Worm (Caenorhabditis elegans) whole organism, L2 larva: ENCODE results near the gene F09F7.5.

ENCODE experiments used
- F13H6.1 ChIP-seq: sonication (generic microtip); optimal IDR thresholded peaks from 2 replicates; lab custom pipeline; 2016; ENCODE audit warnings: missing genetic modification characterization, missing compliant biosample characterization
- R02D3.7 ChIP-seq: fragments of 150-350 bp; optimal IDR thresholded peaks from 2 replicates; lab custom pipeline; 2014; ENCODE audit warnings: missing biosample characterization, missing genetic modification characterization
- ZK546.5 ChIP-seq: sonication (generic microtip); optimal IDR thresholded peaks from 2 replicates; lab custom pipeline; 2017; ENCODE audit warnings: missing biosample characterization, missing genetic modification characterization
- alr-1 ChIP-seq: fragments of 150-350 bp; optimal IDR thresholded peaks from 2 replicates; lab custom pipeline; 2014; ENCODE audit warnings: missing biosample characterization, missing genetic modification characterization
- aly-2 ChIP-seq: fragments of 150-350 bp; optimal IDR thresholded peaks from 2 replicates; lab custom pipeline; 2014; ENCODE audit warnings: missing biosample characterization, missing genetic modification characterization
- ama-1 ChIP-seq: fragments of 150-350 bp; optimal IDR thresholded peaks from 2 replicates; lab custom pipeline; 2018; ENCODE audit warnings: inconsistent platforms
- blmp-1 ChIP-seq: sonication (generic microtip); optimal IDR thresholded peaks from 2 replicates; lab custom pipeline; 2017; ENCODE audit warnings: missing genetic modification characterization, mild to moderate bottlenecking, missing compliant biosample characterization, antibody characterized with exemption, moderate library complexity; ENCODE audit not compliant: insufficient read depth
- ceh-16 ChIP-seq: fragments of 150-350 bp; optimal IDR thresholded peaks from 2 replicates; lab custom pipeline; 2014; ENCODE audit warnings: missing biosample characterization, missing genetic modification characterization
- ceh-82 ChIP-seq: fragments of 150-350 bp; optimal IDR thresholded peaks from 2 replicates; lab custom pipeline; 2014; ENCODE audit warnings: missing biosample characterization, missing genetic modification characterization
- crh-2 ChIP-seq: sonication (generic microtip); optimal IDR thresholded peaks from 2 replicates; lab custom pipeline; 2017; ENCODE audit warnings: missing biosample characterization, missing genetic modification characterization
- dmd-4 ChIP-seq: sonication (generic microtip); optimal IDR thresholded peaks from 2 replicates; lab custom pipeline; 2017; ENCODE audit warnings: missing biosample characterization, missing genetic modification characterization
- egl-27 ChIP-seq: sonication (generic microtip); optimal IDR thresholded peaks from 3 replicates; lab custom pipeline; 2017; ENCODE audit warnings: missing biosample characterization, missing genetic modification reagents, missing genetic modification characterization
- elt-1 ChIP-seq: fragments of 150-350 bp; optimal IDR thresholded peaks from 2 replicates; lab custom pipeline; 2014; ENCODE audit warnings: missing biosample characterization, missing genetic modification characterization
- elt-3 ChIP-seq: sonication (generic microtip); optimal IDR thresholded peaks from 2 replicates; lab custom pipeline; 2017; ENCODE audit warnings: missing biosample characterization, missing genetic modification characterization
- fos-1 ChIP-seq: fragments of 150-350 bp; optimal IDR thresholded peaks from 2 replicates; lab custom pipeline; 2014; ENCODE audit warnings: missing biosample characterization, missing genetic modification characterization
- gmeb-1 ChIP-seq: fragments of 150-350 bp; optimal IDR thresholded peaks from 2 replicates; lab custom pipeline; 2014; ENCODE audit warnings: missing biosample characterization, missing genetic modification characterization
- lin-11 ChIP-seq: fragments of 150-350 bp; sonication (generic microtip); optimal IDR thresholded peaks from 2 replicates; lab custom pipeline; 2014; ENCODE audit warnings: missing biosample characterization, missing genetic modification characterization, inconsistent platforms, mixed read lengths
- lin-13 ChIP-seq: fragments of 150-350 bp; optimal IDR thresholded peaks from 2 replicates; lab custom pipeline; 2014; ENCODE audit warnings: missing biosample characterization, missing genetic modification reagents, missing genetic modification characterization
- lsy-2 ChIP-seq, 2 experiments: fragments of 150-350 bp in 1 of 2; sonication (generic microtip) in 1 of 2; optimal IDR thresholded peaks; 2 replicates each; lab custom pipeline; 2014 to 2017; ENCODE audit warnings: missing biosample characterization in 2 of 2, missing genetic modification characterization in 2 of 2
- mab-5 ChIP-seq: fragments of 150-350 bp; optimal IDR thresholded peaks from 2 replicates; lab custom pipeline; 2014; ENCODE audit warnings: missing biosample characterization, missing genetic modification characterization
- mbf-1 ChIP-seq: sonication (generic microtip); optimal IDR thresholded peaks from 2 replicates; lab custom pipeline; 2017; ENCODE audit warnings: missing biosample characterization, missing genetic modification characterization
- mdl-1 ChIP-seq, 2 experiments: fragments of 150-350 bp in 1 of 2; sonication (generic microtip) in 1 of 2; optimal IDR thresholded peaks; 2 replicates each; lab custom pipeline; 2017; ENCODE audit warnings: missing biosample characterization in 2 of 2, missing genetic modification characterization in 2 of 2
- nhr-10 ChIP-seq: sonication (generic microtip); optimal IDR thresholded peaks from 2 replicates; lab custom pipeline; 2017; ENCODE audit warnings: missing biosample characterization, missing genetic modification characterization
- nhr-11 ChIP-seq: fragments of 150-350 bp; optimal IDR thresholded peaks from 2 replicates; lab custom pipeline; 2014; ENCODE audit warnings: missing biosample characterization, missing genetic modification characterization
- nhr-12 ChIP-seq: fragments of 150-350 bp; optimal IDR thresholded peaks from 2 replicates; lab custom pipeline; 2014; ENCODE audit warnings: missing biosample characterization, missing genetic modification characterization
- nhr-129 ChIP-seq: fragments of 150-350 bp; optimal IDR thresholded peaks from 2 replicates; lab custom pipeline; 2014; ENCODE audit warnings: missing biosample characterization, missing genetic modification characterization
- nhr-21 ChIP-seq: fragments of 150-350 bp; optimal IDR thresholded peaks from 2 replicates; lab custom pipeline; 2014; ENCODE audit warnings: missing biosample characterization, missing genetic modification characterization
- nhr-23 ChIP-seq: fragments of 150-350 bp; optimal IDR thresholded peaks from 2 replicates; lab custom pipeline; 2014; ENCODE audit warnings: missing biosample characterization, missing genetic modification reagents, missing genetic modification characterization
- nhr-237 ChIP-seq: fragments of 150-350 bp; optimal IDR thresholded peaks from 2 replicates; lab custom pipeline; 2014; ENCODE audit warnings: missing biosample characterization, missing genetic modification characterization
- nhr-25 ChIP-seq: fragments of 150-350 bp; sonication (generic microtip); optimal IDR thresholded peaks from 3 replicates; lab custom pipeline; 2014; ENCODE audit warnings: missing biosample characterization, missing genetic modification characterization
- nhr-6 ChIP-seq: fragments of 150-350 bp; optimal IDR thresholded peaks from 2 replicates; lab custom pipeline; 2014; ENCODE audit warnings: missing biosample characterization, missing genetic modification characterization
- nhr-77 ChIP-seq: fragments of 150-350 bp; optimal IDR thresholded peaks from 2 replicates; lab custom pipeline; 2014; ENCODE audit warnings: missing biosample characterization, missing genetic modification characterization
- peb-1 ChIP-seq: fragments of 150-350 bp; optimal IDR thresholded peaks from 2 replicates; lab custom pipeline; 2014; ENCODE audit warnings: missing biosample characterization, missing genetic modification characterization
- sem-4 ChIP-seq: fragments of 150-350 bp; optimal IDR thresholded peaks from 2 replicates; lab custom pipeline; 2014; ENCODE audit warnings: missing biosample characterization, missing genetic modification reagents, missing genetic modification characterization
- skn-1 ChIP-seq: sonication (generic microtip); optimal IDR thresholded peaks from 2 replicates; lab custom pipeline; 2017; ENCODE audit warnings: missing biosample characterization, missing genetic modification characterization
- sma-3 ChIP-seq: sonication (generic microtip); optimal IDR thresholded peaks from 2 replicates; lab custom pipeline; 2016; ENCODE audit warnings: missing genetic modification reagents, missing genetic modification characterization, missing compliant biosample characterization
- sma-9 ChIP-seq, 2 experiments: fragments of 150-350 bp in 1 of 2; sonication (generic microtip) in 1 of 2; optimal IDR thresholded peaks; 2 replicates each; lab custom pipeline; 2014 to 2016; ENCODE audit warnings: missing genetic modification characterization in 2 of 2, mild to moderate bottlenecking in 1 of 2, missing biosample characterization in 1 of 2, missing compliant biosample characterization in 1 of 2, missing genetic modification reagents in 1 of 2, moderate library complexity in 1 of 2
- snpc-4 ChIP-seq: fragments of 150-350 bp; optimal IDR thresholded peaks from 2 replicates; lab custom pipeline; 2014; ENCODE audit warnings: missing biosample characterization, missing genetic modification characterization
- unc-39 ChIP-seq: fragments of 150-350 bp; optimal IDR thresholded peaks from 2 replicates; lab custom pipeline; 2014; ENCODE audit warnings: missing biosample characterization, missing genetic modification characterization
- unc-55 ChIP-seq: fragments of 150-350 bp; sonication (generic microtip); optimal IDR thresholded peaks from 3 replicates; lab custom pipeline; 2014; ENCODE audit warnings: missing biosample characterization, missing genetic modification reagents, missing genetic modification characterization
- unc-62 ChIP-seq: fragments of 150-350 bp; optimal IDR thresholded peaks from 2 replicates; lab custom pipeline; 2014; ENCODE audit warnings: missing biosample characterization, missing genetic modification reagents, missing genetic modification characterization
- zag-1 ChIP-seq: fragments of 150-350 bp; optimal IDR thresholded peaks from 2 replicates; lab custom pipeline; 2014; ENCODE audit warnings: missing biosample characterization, missing genetic modification characterization
- ztf-1 ChIP-seq: fragments of 200-800 bp; sonication (Bioruptor generic); conservative IDR thresholded peaks from 2 replicates; pipeline ENCODE4 v1.3.6; 2022; ENCODE audit warnings: missing genetic modification characterization, missing compliant biosample characterization
- ztf-4 ChIP-seq: fragments of 150-350 bp; optimal IDR thresholded peaks from 2 replicates; lab custom pipeline; 2014; ENCODE audit warnings: missing biosample characterization, missing genetic modification characterization

Gene F09F7.5

ce11 chrIII:5594350-5594749 is 47.6 kb downstream of the F09F7.5 start:
- TF ChIP-seq ztf-1 (GFP tag; lab: Robert Waterston, UW) (no peak), mbf-1 (tag; lab: Kevin White, UChicago) (no peak), lin-13 (no peak), nhr-23 (tag; lab: Kevin White, UChicago) (no peak), nhr-129 (tag; lab: Kevin White, UChicago) (no peak), unc-62 (GFP tag; lab: Kevin White, UChicago) (no peak), nhr-25 (tag; lab: Kevin White, UChicago) (peak; percentile 71), sma-3 (GFP tag; lab: Kevin White, UChicago) (peak; percentile 43), fos-1 (tag; lab: Kevin White, UChicago) (peak; percentile 19), elt-1 (tag; lab: Kevin White, UChicago) (no peak), dmd-4 (tag; lab: Kevin White, UChicago) (no peak), crh-2 (tag; lab: Kevin White, UChicago) (no peak), ceh-16 (tag; lab: Kevin White, UChicago) (no peak), elt-3 (tag; lab: Kevin White, UChicago) (no peak), snpc-4 (no peak), ama-1 (no peak), mab-5 (no peak), skn-1 (tag; lab: Kevin White, UChicago) (no peak), aly-2 (no peak), unc-39 (tag; lab: Kevin White, UChicago) (no peak), alr-1 (tag; lab: Kevin White, UChicago) (no peak), sma-9 (GFP tag; optimal IDR thresholded peaks at IDR 0.05; lab: Kevin White, UChicago) (peak; percentile 7), sma-9 (tag; optimal IDR thresholded peaks at IDR 0.05; lab: Kevin White, UChicago) (no peak), ceh-82 (tag; lab: Kevin White, UChicago) (no peak), zag-1 (no peak), nhr-11 (tag; lab: Kevin White, UChicago) (no peak), lin-11 (tag; lab: Kevin White, UChicago) (no peak), blmp-1 (no peak), mdl-1 (tag; optimal IDR thresholded peaks at IDR 0.05; lab: Kevin White, UChicago) (no peak), R02D3.7 (no peak), nhr-10 (tag; lab: Kevin White, UChicago) (no peak), ZK546.5 (tag; lab: Kevin White, UChicago) (no peak), nhr-21 (peak; percentile 30), nhr-237 (tag; lab: Kevin White, UChicago) (no peak), lsy-2 (tag; optimal IDR thresholded peaks at IDR 0.05; lab: Kevin White, UChicago) (no peak), unc-55 (GFP tag; lab: Kevin White, UChicago) (no peak), F13H6.1 (no peak), nhr-77 (tag; lab: Kevin White, UChicago) (no peak), nhr-6 (no peak), peb-1 (tag; lab: Kevin White, UChicago) (no peak), sem-4 (tag; lab: Kevin White, UChicago) (no peak), gmeb-1 (tag; lab: Kevin White, UChicago) (no peak), egl-27 (tag; lab: Kevin White, UChicago) (no peak), nhr-12 (tag; lab: Kevin White, UChicago) (no peak), ztf-4 (tag; lab: Kevin White, UChicago) (no peak)
- TF ChIP-seq, all 48 proteins: peak for 5

ce11 chrIII:5595445-5595844 is 48.7 kb downstream of the F09F7.5 start, which contains the start of gene ced-6:
TSS of gene ced-6 (plus strand) at chrIII:5595771.
- peak; percentile 9 for TF ChIP-seq sma-3 (GFP tag; lab: Kevin White, UChicago)
- TF ChIP-seq mdl-1 (tag; optimal IDR thresholded peaks at IDR 0.05; lab: Kevin White, UChicago) = no peak
- TF ChIP-seq fos-1 (tag; lab: Kevin White, UChicago) = peak; percentile 73
- TF ChIP-seq, all 48 proteins: peak for 2
